Worm (Caenorhabditis elegans) whole organism, early embryonic: ENCODE measurements around the gene cyp-32B1.

Source experiments
- B0310.2 ChIP-seq: sonication (generic microtip); optimal IDR thresholded peaks from 2 replicates; lab custom pipeline; 2016; ENCODE audit warnings: mild to moderate bottlenecking, missing genetic modification characterization, missing compliant biosample characterization
- F13C5.2 ChIP-seq: sonication (generic microtip); optimal IDR thresholded peaks from 2 replicates; lab custom pipeline; 2017; ENCODE audit warnings: mild to moderate bottlenecking, missing genetic modification characterization, inconsistent platforms, missing compliant biosample characterization
- aly-1 ChIP-seq: sonication (generic microtip); optimal IDR thresholded peaks from 2 replicates; lab custom pipeline; 2016; ENCODE audit warnings: missing genetic modification characterization, missing compliant biosample characterization
- ama-1 ChIP-seq: fragments of 150-350 bp; optimal IDR thresholded peaks from 2 replicates; lab custom pipeline; 2014
- ceh-13 ChIP-seq: fragments of 200-800 bp; sonication (Bioruptor generic); optimal IDR thresholded peaks from 2 replicates; lab custom pipeline; 2018; ENCODE audit warnings: mild to moderate bottlenecking, missing genetic modification characterization, missing compliant biosample characterization
- ceh-36 ChIP-seq: sonication (generic microtip); optimal IDR thresholded peaks from 2 replicates; lab custom pipeline; 2016; ENCODE audit warnings: missing genetic modification characterization, inconsistent platforms, missing compliant biosample characterization
- ets-7 ChIP-seq: sonication (generic microtip); optimal IDR thresholded peaks from 2 replicates; lab custom pipeline; 2016; ENCODE audit warnings: missing genotype, missing genetic modification characterization, missing compliant biosample characterization
- flt-1 ChIP-seq: fragments of 200-800 bp; sonication (Bioruptor generic); IDR thresholded peaks from 2 replicates; pipeline ENCODE4 v1.3.6; 2022; ENCODE audit warnings: missing genetic modification characterization, missing compliant biosample characterization
- hmbx-1 ChIP-seq: sonication (generic microtip); optimal IDR thresholded peaks from 2 replicates; lab custom pipeline; 2016; ENCODE audit warnings: mild to moderate bottlenecking, missing genetic modification characterization, missing compliant biosample characterization
- hmg-4 ChIP-seq: fragments of 200-800 bp; sonication (Bioruptor generic); optimal IDR thresholded peaks from 2 replicates; lab custom pipeline; 2018; ENCODE audit warnings: mild to moderate bottlenecking, missing genetic modification characterization, missing compliant biosample characterization
- hnd-1 ChIP-seq: sonication (generic microtip); optimal IDR thresholded peaks from 2 replicates; lab custom pipeline; 2016; ENCODE audit warnings: missing genetic modification characterization, missing compliant biosample characterization
- pes-1 ChIP-seq: fragments of 200-800 bp; sonication (Bioruptor generic); IDR thresholded peaks from 2 replicates; pipeline ENCODE4 v1.3.6; 2022; ENCODE audit warnings: missing genetic modification reagents, missing genetic modification characterization, missing compliant biosample characterization
- scrt-1 ChIP-seq: fragments of 200-800 bp; sonication (Bioruptor generic); IDR thresholded peaks from 2 replicates; pipeline ENCODE4 v1.3.6; 2022; ENCODE audit warnings: missing genetic modification characterization, missing compliant biosample characterization
- sea-1 ChIP-seq: fragments of 200-800 bp; sonication (Bioruptor generic); conservative IDR thresholded peaks from 2 replicates; pipeline ENCODE4 v1.3.6; 2022; ENCODE audit warnings: missing genetic modification characterization, missing compliant biosample characterization
- tbx-11 ChIP-seq: fragments of 200-800 bp; sonication (Bioruptor generic); IDR thresholded peaks from 2 replicates; pipeline ENCODE4 v1.3.6; 2022; ENCODE audit warnings: missing genetic modification characterization, missing compliant biosample characterization
- tbx-37 ChIP-seq: fragments of 200-800 bp; sonication (Bioruptor generic); conservative IDR thresholded peaks from 2 replicates; pipeline ENCODE4 v1.3.6; 2022; ENCODE audit warnings: missing genetic modification reagents, missing genetic modification characterization, missing compliant biosample characterization
- tra-4 ChIP-seq: sonication (generic microtip); optimal IDR thresholded peaks from 2 replicates; lab custom pipeline; 2017; ENCODE audit warnings: missing genetic modification characterization, missing compliant biosample characterization

Gene cyp-32B1

ce11 chrV:2163735-2164134 is 37.5 kb downstream of the cyp-32B1 start, which contains the start of gene str-255:
Gene str-255, minus strand, starts transcription at chrV:2163835.
- no peak for TF ChIP-seq tra-4 (tag; lab: Kevin White, UChicago)
- TF ChIP-seq scrt-1 (GFP tag; lab: Robert Waterston, UW): no peak
- no peak for TF ChIP-seq ama-1 (lab: Kevin White, UChicago)
- TF ChIP-seq hmg-4 (GFP tag; lab: Kevin White, UChicago): no peak
- no peak for TF ChIP-seq pes-1 (GFP tag; lab: Robert Waterston, UW)
- TF ChIP-seq tbx-11: no peak
- TF ChIP-seq hmbx-1 (tag; lab: Kevin White, UChicago): no peak
- no peak for TF ChIP-seq ets-7 (tag; lab: Kevin White, UChicago)
- no peak for TF ChIP-seq flt-1 (GFP tag; lab: Robert Waterston, UW)
- no peak for TF ChIP-seq tbx-37
- TF ChIP-seq B0310.2 (tag; lab: Kevin White, UChicago): no peak
- TF ChIP-seq F13C5.2: no peak
- no peak for TF ChIP-seq sea-1 (GFP tag; lab: Robert Waterston, UW)
- TF ChIP-seq aly-1 (tag; lab: Kevin White, UChicago): no peak
- no peak for TF ChIP-seq ceh-13 (GFP tag; lab: Kevin White, UChicago)

- no peak for TF ChIP-seq tra-4 (tag; lab: Kevin White, UChicago)
Observed at ce11 chrV:2159331-2159730, 41.9 kb downstream of the cyp-32B1 start, which contains the start of gene C45H4.14. Gene C45H4.14, minus strand, starts transcription at chrV:2159431.

ce11 chrV:2156830-2157229 is 44.4 kb downstream of the cyp-32B1 start, which contains the start of gene srbc-22:
Gene srbc-22, plus strand, starts transcription at chrV:2157130.
- no peak for TF ChIP-seq tra-4 (tag; lab: Kevin White, UChicago)
- TF ChIP-seq hmbx-1 (tag; lab: Kevin White, UChicago): no peak
- TF ChIP-seq F13C5.2: no peak
- no peak for TF ChIP-seq ceh-36 (tag; lab: Kevin White, UChicago)
- TF ChIP-seq hnd-1 (tag; lab: Kevin White, UChicago): no peak
- no peak for TF ChIP-seq scrt-1 (GFP tag; lab: Robert Waterston, UW)
- no peak for TF ChIP-seq hmg-4 (GFP tag; lab: Kevin White, UChicago)
- no peak for TF ChIP-seq aly-1 (tag; lab: Kevin White, UChicago)
- no peak for TF ChIP-seq tbx-37

- TF ChIP-seq ets-7 (tag; lab: Kevin White, UChicago) (no peak), scrt-1 (GFP tag; lab: Robert Waterston, UW) (no peak)
Observed at ce11 chrV:2155232-2155631, 46.0 kb downstream of the cyp-32B1 start, which contains the start of gene srbc-21. Gene srbc-21, plus strand, starts transcription at chrV:2155532.

- no peak for TF ChIP-seq flt-1 (GFP tag; lab: Robert Waterston, UW)
- TF ChIP-seq hnd-1 (tag; lab: Kevin White, UChicago): no peak
- TF ChIP-seq tra-4 (tag; lab: Kevin White, UChicago): no peak
- TF ChIP-seq tbx-11: no peak
- no peak for TF ChIP-seq hmg-4 (GFP tag; lab: Kevin White, UChicago)
- no peak for TF ChIP-seq pes-1 (GFP tag; lab: Robert Waterston, UW)
- TF ChIP-seq sea-1 (GFP tag; lab: Robert Waterston, UW): no peak
- TF ChIP-seq hmbx-1 (tag; lab: Kevin White, UChicago): no peak
- no peak for TF ChIP-seq ets-7 (tag; lab: Kevin White, UChicago)
- TF ChIP-seq scrt-1 (GFP tag; lab: Robert Waterston, UW): no peak
- no peak for TF ChIP-seq tbx-37
- no peak for TF ChIP-seq ceh-13 (GFP tag; lab: Kevin White, UChicago)
- no peak for TF ChIP-seq ama-1 (lab: Kevin White, UChicago)
- TF ChIP-seq ceh-36 (tag; lab: Kevin White, UChicago): no peak
- no peak for TF ChIP-seq aly-1 (tag; lab: Kevin White, UChicago)
Observed at ce11 chrV:2153274-2153673, 47.9 kb downstream of the cyp-32B1 start, which contains the start of gene srbc-23. Gene srbc-23, plus strand, starts transcription at chrV:2153574.

ce11 chrV:2151458-2151857 is 49.8 kb downstream of the cyp-32B1 start, which contains the start of gene srbc-24:
Gene srbc-24, plus strand, starts transcription at chrV:2151758.
- TF ChIP-seq aly-1 (tag; lab: Kevin White, UChicago) (no peak), tbx-11 (no peak), scrt-1 (GFP tag; lab: Robert Waterston, UW) (no peak), F13C5.2 (no peak), ama-1 (lab: Kevin White, UChicago) (no peak), hmg-4 (GFP tag; lab: Kevin White, UChicago) (no peak), ceh-36 (tag; lab: Kevin White, UChicago) (no peak), ceh-13 (GFP tag; lab: Kevin White, UChicago) (no peak), pes-1 (GFP tag; lab: Robert Waterston, UW) (no peak), flt-1 (GFP tag; lab: Robert Waterston, UW) (no peak), B0310.2 (tag; lab: Kevin White, UChicago) (no peak), sea-1 (GFP tag; lab: Robert Waterston, UW) (no peak)

ce11 chrV:2150876-2151275 is 50.3 kb downstream of the cyp-32B1 start, which contains the start of gene C45H4.13:
Gene C45H4.13, minus strand, starts transcription at chrV:2150976.
- no peak for TF ChIP-seq hmbx-1 (tag; lab: Kevin White, UChicago)
- TF ChIP-seq tra-4 (tag; lab: Kevin White, UChicago): no peak
- TF ChIP-seq aly-1 (tag; lab: Kevin White, UChicago): no peak
- TF ChIP-seq sea-1 (GFP tag; lab: Robert Waterston, UW): no peak
- TF ChIP-seq tbx-11: no peak
- no peak for TF ChIP-seq tbx-37
- no peak for TF ChIP-seq scrt-1 (GFP tag; lab: Robert Waterston, UW)
- no peak for TF ChIP-seq F13C5.2
- TF ChIP-seq flt-1 (GFP tag; lab: Robert Waterston, UW): no peak
- no peak for TF ChIP-seq ceh-13 (GFP tag; lab: Kevin White, UChicago)
- TF ChIP-seq pes-1 (GFP tag; lab: Robert Waterston, UW): no peak
- TF ChIP-seq B0310.2 (tag; lab: Kevin White, UChicago): no peak
- TF ChIP-seq ama-1 (lab: Kevin White, UChicago): no peak
- no peak for TF ChIP-seq hmg-4 (GFP tag; lab: Kevin White, UChicago)
- TF ChIP-seq ceh-36 (tag; lab: Kevin White, UChicago): no peak
- TF ChIP-seq ets-7 (tag; lab: Kevin White, UChicago): no peak
